Worm (Caenorhabditis elegans) whole organism, late embryonic: ENCODE data around the gene col-150.

ENCODE experiments used
- K02D7.2 ChIP-seq: sonication (generic microtip); optimal IDR thresholded peaks from 2 replicates; lab custom pipeline; 2017; ENCODE audit warnings: mild to moderate bottlenecking, missing genetic modification characterization, missing compliant biosample characterization
- T23F11.4 ChIP-seq: fragments of 200-800 bp; sonication (Bioruptor generic); optimal IDR thresholded peaks from 2 replicates; lab custom pipeline; 2018; ENCODE audit warnings: mild to moderate bottlenecking, missing genetic modification characterization, missing compliant biosample characterization
- ceh-18 ChIP-seq: sonication (generic microtip); optimal IDR thresholded peaks from 2 replicates; lab custom pipeline; 2016; ENCODE audit warnings: missing genetic modification characterization, missing compliant biosample characterization
- elt-2 ChIP-seq: sonication (generic microtip); optimal IDR thresholded peaks from 2 replicates; lab custom pipeline; 2016; ENCODE audit warnings: missing genetic modification reagents, missing genetic modification characterization, missing compliant biosample characterization
- pax-1 ChIP-seq: fragments of 150-350 bp; optimal IDR thresholded peaks from 2 replicates; lab custom pipeline; 2014; ENCODE audit warnings: missing biosample characterization, missing genetic modification characterization
- pha-4 ChIP-seq: fragments of 150-350 bp; optimal IDR thresholded peaks from 2 replicates; lab custom pipeline; 2018; ENCODE audit warnings: missing biosample characterization, missing genetic modification reagents, missing genetic modification characterization
- unc-42 ChIP-seq: sonication (generic microtip); optimal IDR thresholded peaks from 2 replicates; lab custom pipeline; 2016; ENCODE audit warnings: missing genotype, missing genetic modification characterization, missing compliant biosample characterization

Gene col-150

ce11 chrV:10245615-10246014 lies 48.8 kb downstream of the col-150 start:
- no peak for TF ChIP-seq T23F11.4 (GFP tag; lab: Kevin White, UChicago)
- TF ChIP-seq pha-4 (tag; lab: Kevin White, UChicago), result no peak
- no peak for TF ChIP-seq K02D7.2 (tag; lab: Kevin White, UChicago)
- TF ChIP-seq ceh-18 (tag; lab: Kevin White, UChicago), result no peak
- no peak for TF ChIP-seq unc-42 (tag; lab: Kevin White, UChicago)

- TF ChIP-seq elt-2 (tag; lab: Kevin White, UChicago), result peak; percentile 76
- TF ChIP-seq pax-1 (tag; lab: Kevin White, UChicago), result no peak
These were observed 50.3 kb downstream of the col-150 start for ce11 chrV:10244018-10244720.
